Worm (Caenorhabditis elegans) whole organism, L4/young adult: ENCODE measurements around the gene str-4.

ENCODE experiments used
- W03F9.2 ChIP-seq: fragments of 150-350 bp; optimal IDR thresholded peaks from 2 replicates; lab custom pipeline; 2014; ENCODE audit warnings: missing biosample characterization, missing genetic modification characterization
- dao-5 ChIP-seq: sonication (generic microtip); optimal IDR thresholded peaks from 2 replicates; lab custom pipeline; 2016; ENCODE audit warnings: missing genotype, missing genetic modification characterization, moderate library complexity, missing compliant biosample characterization
- him-1 ChIP-seq: sonication (generic microtip); optimal IDR thresholded peaks from 2 replicates; lab custom pipeline; 2016; ENCODE audit warnings: missing genotype, missing genetic modification reagents, missing genetic modification characterization, missing compliant biosample characterization

str-4 gene

DNA sequence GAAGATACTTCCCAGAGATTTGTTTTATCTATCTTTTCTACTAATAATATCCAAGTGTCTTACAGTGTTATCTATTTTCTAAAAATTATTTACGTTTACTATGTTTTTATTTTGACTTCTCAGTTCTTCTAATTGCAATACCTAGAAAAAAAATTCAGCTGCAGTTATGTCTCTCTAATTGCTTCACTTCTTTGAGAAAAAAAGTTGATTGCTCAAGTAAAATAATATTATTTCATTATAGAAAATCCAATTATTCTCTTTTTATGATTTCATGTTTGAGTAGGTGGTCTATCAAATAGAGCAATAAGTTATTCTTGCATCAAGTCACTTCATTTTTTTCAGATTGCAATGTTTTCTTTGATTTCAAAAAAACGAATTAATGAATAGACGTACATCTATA, 27.0 kb upstream of the str-4 start:
- no peak for TF ChIP-seq dao-5 (tag; lab: Kevin White, UChicago)
- no peak for TF ChIP-seq W03F9.2 (tag; lab: Kevin White, UChicago)
- no peak for TF ChIP-seq him-1 (tag; lab: Kevin White, UChicago)

- TF ChIP-seq dao-5 (tag; lab: Kevin White, UChicago) (no peak), W03F9.2 (tag; lab: Kevin White, UChicago) (no peak), him-1 (tag; lab: Kevin White, UChicago) (no peak)
Measured at ce11 chrV:13364227-13364626, 24.7 kb upstream of the str-4 start.

DNA sequence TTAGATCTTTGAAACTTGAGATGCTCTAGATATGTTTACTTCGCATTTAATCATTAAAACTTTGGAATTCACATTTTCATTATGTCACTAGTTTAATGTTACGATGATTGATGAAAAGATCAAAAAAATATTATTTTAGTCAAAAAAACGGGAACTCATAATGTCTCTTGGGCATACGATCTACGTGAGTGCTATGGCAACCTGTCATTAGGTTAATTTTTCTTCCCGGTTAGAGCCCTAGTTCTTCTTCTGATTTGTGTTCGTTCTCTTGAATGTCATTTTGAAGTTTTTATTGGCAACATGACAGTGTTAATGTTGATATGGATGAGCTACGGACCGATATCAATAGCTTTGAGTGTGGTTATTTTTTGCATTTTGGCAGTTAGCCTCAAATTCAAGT, 23.9 kb upstream of the str-4 start, which contains the start of gene srg-46:
TSS of gene srg-46 (plus strand) at position 301 of the 400 bp plus-strand sequence.
- no peak for TF ChIP-seq W03F9.2 (tag; lab: Kevin White, UChicago)
- TF ChIP-seq dao-5 (tag; lab: Kevin White, UChicago) = no peak
- TF ChIP-seq him-1 (tag; lab: Kevin White, UChicago) = no peak

ce11 chrV:13360254-13360653, 20.7 kb upstream of the str-4 start, which contains the start of gene F32H5.4:
TSS of gene F32H5.4 (plus strand) at chrV:13360554.
- TF ChIP-seq dao-5 (tag; lab: Kevin White, UChicago) (no peak), W03F9.2 (tag; lab: Kevin White, UChicago) (no peak), him-1 (tag; lab: Kevin White, UChicago) (no peak)

- TF ChIP-seq dao-5 (tag; lab: Kevin White, UChicago) (no peak), him-1 (tag; lab: Kevin White, UChicago) (no peak)
Measured at ce11 chrV:13358823-13359592, 19.5 kb upstream of the str-4 start, which contains the start of gene F32H5.3. TSS of gene F32H5.3 (plus strand) at chrV:13359335.

ce11 chrV:13357652-13358281, 18.2 kb upstream of the str-4 start, which contains the start of gene F32H5.1:
TSS of gene F32H5.1 (minus strand) at chrV:13358037.
- TF ChIP-seq him-1 (tag; lab: Kevin White, UChicago) = no peak
- TF ChIP-seq dao-5 (tag; lab: Kevin White, UChicago) = no peak
- TF ChIP-seq W03F9.2 (tag; lab: Kevin White, UChicago) = no peak

DNA sequence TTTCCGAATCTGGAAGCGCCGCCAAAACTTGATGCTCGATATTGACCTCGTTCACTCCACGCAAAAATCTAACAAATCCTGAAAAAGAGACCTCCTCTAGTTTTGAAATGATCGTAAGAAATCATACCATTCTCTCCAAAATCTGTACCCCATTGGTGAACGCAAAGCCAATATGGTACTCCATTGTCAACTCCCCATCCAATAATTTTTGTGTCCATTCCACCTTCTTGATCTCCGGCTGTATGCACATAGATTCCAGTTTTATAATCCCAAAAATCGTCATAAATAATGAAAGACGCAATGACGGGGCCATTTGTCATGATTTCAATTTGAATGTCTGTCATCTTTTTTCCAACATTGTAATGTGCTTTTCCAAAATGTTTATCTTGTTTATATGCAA, 16.7 kb upstream of the str-4 start:
- no peak for TF ChIP-seq dao-5 (tag; lab: Kevin White, UChicago)
- no peak for TF ChIP-seq W03F9.2 (tag; lab: Kevin White, UChicago)
- no peak for TF ChIP-seq him-1 (tag; lab: Kevin White, UChicago)

- no peak for TF ChIP-seq W03F9.2 (tag; lab: Kevin White, UChicago)
- TF ChIP-seq dao-5 (tag; lab: Kevin White, UChicago) = no peak
- no peak for TF ChIP-seq him-1 (tag; lab: Kevin White, UChicago)
Measured at ce11 chrV:13352415-13352814, 12.9 kb upstream of the str-4 start.

ce11 chrV:13351773-13352172, 12.2 kb upstream of the str-4 start:
- TF ChIP-seq W03F9.2 (tag; lab: Kevin White, UChicago) (no peak), dao-5 (tag; lab: Kevin White, UChicago) (no peak), him-1 (tag; lab: Kevin White, UChicago) (no peak)

DNA sequence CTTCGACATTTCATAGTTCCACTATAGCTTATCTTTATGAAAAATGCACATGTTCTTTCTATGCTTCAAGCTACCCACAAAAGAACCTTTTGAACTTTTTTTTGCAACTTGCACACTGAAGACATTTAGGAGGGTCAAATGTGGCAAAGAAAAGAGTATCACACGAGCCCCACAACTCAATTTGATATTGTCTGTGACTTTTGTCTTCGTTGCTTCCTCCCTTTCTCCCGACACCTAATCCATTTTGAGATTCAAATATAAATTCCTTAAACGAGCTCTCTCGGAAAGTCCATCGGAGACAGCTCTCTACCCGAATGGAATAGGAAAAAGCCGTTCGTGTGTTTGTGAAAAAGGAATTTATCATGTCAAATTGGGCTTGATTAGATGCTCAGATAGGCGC, 10.8 kb upstream of the str-4 start:
- TF ChIP-seq him-1 (tag; lab: Kevin White, UChicago) (no peak), W03F9.2 (tag; lab: Kevin White, UChicago) (no peak), dao-5 (tag; lab: Kevin White, UChicago) (no peak)

DNA sequence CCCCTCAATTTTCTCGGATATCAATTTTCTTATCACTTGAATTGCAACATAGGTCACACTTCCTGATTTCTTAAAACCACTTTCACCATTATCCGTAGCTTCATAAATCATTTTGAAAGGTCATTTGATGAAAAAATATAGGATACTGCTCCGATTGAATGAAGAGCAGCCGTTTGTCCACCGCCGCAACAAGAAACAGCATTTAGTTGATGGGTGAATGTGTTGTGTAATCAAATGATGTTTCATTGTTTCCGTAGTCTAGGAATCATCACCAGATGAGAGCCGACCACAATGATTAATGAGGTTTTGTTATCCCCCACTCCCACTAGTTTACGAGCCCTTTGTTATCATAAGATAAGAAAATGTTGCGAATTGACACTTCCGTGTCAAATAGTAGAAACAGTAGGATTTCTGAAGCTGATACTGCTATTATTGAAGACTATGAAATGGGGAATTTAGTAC, 6.4 kb upstream of the str-4 start, which contains the start of gene twk-43:
TSS of gene twk-43 (plus strand) at position 412 of the 462 bp plus-strand sequence.
- TF ChIP-seq him-1 (tag; lab: Kevin White, UChicago) (no peak), dao-5 (tag; lab: Kevin White, UChicago) (no peak), W03F9.2 (tag; lab: Kevin White, UChicago) (no peak)

ce11 chrV:13342235-13342634, 2.7 kb upstream of the str-4 start:
- TF ChIP-seq him-1 (tag; lab: Kevin White, UChicago) = no peak
- TF ChIP-seq W03F9.2 (tag; lab: Kevin White, UChicago) = no peak
- TF ChIP-seq dao-5 (tag; lab: Kevin White, UChicago) = no peak

- TF ChIP-seq him-1 (tag; lab: Kevin White, UChicago) (no peak), dao-5 (tag; lab: Kevin White, UChicago) (no peak), W03F9.2 (tag; lab: Kevin White, UChicago) (no peak)
Measured at ce11 chrV:13338037-13338436, 1.5 kb downstream of the str-4 start.
